Worm (Caenorhabditis elegans) whole organism, young adult: ENCODE results near the gene xbx-5.
"Not testable (repeated sequence)": the region's sequence is repeated elsewhere in the genome, so short reads cannot be mapped to it uniquely, and the experiment has no call there.

Source experiments
- B0019.2 ChIP-seq: fragments of 200-800 bp; sonication (Bioruptor generic); conservative IDR thresholded peaks from 2 replicates; pipeline ENCODE4 v1.3.6; 2022; ENCODE audit warnings: missing genetic modification reagents, missing genetic modification characterization, missing compliant biosample characterization
- F10E7.11 ChIP-seq: sonication (generic microtip); optimal IDR thresholded peaks from 2 replicates; lab custom pipeline; 2017; ENCODE audit warnings: mild to moderate bottlenecking, missing genetic modification characterization, moderate library complexity, missing compliant biosample characterization
- ama-1 ChIP-seq, 3 experiments: fragments of 150-350 bp in 1 of 3; sonication (generic microtip) in 2 of 3; optimal IDR thresholded peaks; 2 replicates each; lab custom pipeline; 2014 to 2018; ENCODE audit warnings: missing biosample characterization in 2 of 3, missing genetic modification characterization in 2 of 3, missing genetic modification reagents in 2 of 3
- cebp-1 ChIP-seq, 2 experiments: fragments of 200-800 bp in 1 of 2; sonication (Bioruptor generic) in 1 of 2; sonication (generic microtip) in 1 of 2; IDR thresholded peaks in 1 of 2; optimal IDR thresholded peaks in 1 of 2; 2 replicates each; pipeline versions ENCODE4 v1.3.6 to Lab custom; 2017 to 2022; ENCODE audit warnings: missing compliant biosample characterization in 2 of 2, missing genetic modification characterization in 2 of 2, mild to moderate bottlenecking in 1 of 2, missing genetic modification reagents in 1 of 2, moderate library complexity in 1 of 2
- ceh-58 ChIP-seq: fragments of 200-800 bp; sonication (Bioruptor generic); IDR thresholded peaks from 2 replicates; pipeline ENCODE4 v1.3.6; 2022; ENCODE audit warnings: missing genetic modification characterization, missing compliant biosample characterization
- gei-17 ChIP-seq: fragments of 200-800 bp; sonication (Bioruptor generic); optimal IDR thresholded peaks from 2 replicates; lab custom pipeline; 2018; ENCODE audit warnings: mild to moderate bottlenecking, missing genetic modification characterization, missing compliant biosample characterization
- lag-1 ChIP-seq: fragments of 200-800 bp; sonication (Bioruptor generic); IDR thresholded peaks from 2 replicates; pipeline ENCODE4 v1.3.6; 2022; ENCODE audit warnings: missing genetic modification reagents, missing genetic modification characterization, missing compliant biosample characterization
- mel-28 ChIP-seq: sonication (generic microtip); optimal IDR thresholded peaks from 2 replicates; lab custom pipeline; 2016; ENCODE audit warnings: borderline replicate concordance, mild to moderate bottlenecking, missing genetic modification characterization, missing compliant biosample characterization
- unc-62 ChIP-seq: fragments of 150-350 bp; optimal IDR thresholded peaks from 2 replicates; lab custom pipeline; 2014; ENCODE audit warnings: missing biosample characterization, missing genetic modification reagents, missing genetic modification characterization

DNA sequence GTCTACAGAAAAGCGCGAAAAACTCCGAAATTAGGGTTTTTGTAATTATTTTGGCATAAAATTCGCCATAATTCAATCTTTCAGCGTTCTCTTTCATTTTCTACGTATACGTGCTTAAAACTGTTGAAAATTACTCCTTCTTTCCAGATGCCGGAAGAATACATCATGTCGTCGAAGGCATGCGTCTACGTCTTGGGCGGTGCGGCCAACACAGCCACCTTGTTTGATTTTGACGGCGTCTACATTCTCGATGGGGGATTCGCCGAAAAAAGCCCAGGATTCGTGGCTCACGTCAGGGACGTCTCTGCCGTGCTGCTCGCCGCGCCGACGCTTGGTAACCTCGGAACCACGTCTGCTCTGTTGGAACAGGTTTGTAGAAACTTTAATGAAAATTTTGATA lies 40.5 kb upstream of the xbx-5 start, which contains the start of gene maph-1.3:
- TF ChIP-seq cebp-1 (GFP tag; IDR thresholded peaks at IDR 0.05; lab: Robert Waterston, UW); lag-1 (GFP tag; lab: Robert Waterston, UW); gei-17; ama-1 (optimal IDR thresholded peaks at IDR 0.05; lab: Kevin White, UChicago); ama-1 (GFP tag; optimal IDR thresholded peaks at IDR 0.05; lab: Kevin White, UChicago); unc-62 (GFP tag; lab: Kevin White, UChicago); mel-28; F10E7.11 (tag; lab: Kevin White, UChicago): not testable (repeated sequence)
- TF ChIP-seq cebp-1 (tag; optimal IDR thresholded peaks at IDR 0.05; lab: Kevin White, UChicago) (peak; percentile 12), ceh-58 (GFP tag; lab: Robert Waterston, UW) (0 out of 2 replicates have a peak, but pooled peaks have one; percentile 33), B0019.2 (peak; percentile 41; the same call in 1 of the 2 replicates)
